Worm (Caenorhabditis elegans) whole organism, L3 larva: ENCODE results near the gene F49C12.2.
A peak's percentile ranks its signal among the peaks of the same experiment; 100 is the strongest.
"Not testable (repeated sequence)": the region's sequence is repeated elsewhere in the genome, so short reads cannot be mapped to it uniquely, and the experiment has no call there.

Source experiments
- ZK546.5 ChIP-seq: sonication (generic microtip); optimal IDR thresholded peaks from 2 replicates; lab custom pipeline; 2017; ENCODE audit warnings: missing biosample characterization, missing genetic modification characterization
- aly-2 ChIP-seq: fragments of 150-350 bp; optimal IDR thresholded peaks from 2 replicates; lab custom pipeline; 2014; ENCODE audit warnings: missing biosample characterization, missing genetic modification characterization
- ama-1 ChIP-seq: fragments of 150-350 bp; optimal IDR thresholded peaks from 2 replicates; lab custom pipeline; 2018
- ceh-16 ChIP-seq: sonication (generic microtip); optimal IDR thresholded peaks from 2 replicates; lab custom pipeline; 2017; ENCODE audit warnings: missing biosample characterization, missing genetic modification characterization
- ceh-28 ChIP-seq: fragments of 150-350 bp; optimal IDR thresholded peaks from 2 replicates; lab custom pipeline; 2014; ENCODE audit warnings: missing biosample characterization, missing genetic modification reagents, missing genetic modification characterization
- elt-1 ChIP-seq: fragments of 150-350 bp; optimal IDR thresholded peaks from 2 replicates; lab custom pipeline; 2014; ENCODE audit warnings: missing biosample characterization, missing genetic modification characterization
- elt-2 ChIP-seq: sonication (generic microtip); optimal IDR thresholded peaks from 2 replicates; lab custom pipeline; 2016; ENCODE audit warnings: missing genetic modification reagents, mild to moderate bottlenecking, missing genetic modification characterization, missing compliant biosample characterization
- elt-3 ChIP-seq, 3 experiments: fragments of 150-350 bp in 1 of 3; sonication (generic microtip) in 2 of 3; optimal IDR thresholded peaks; 2 replicates in 2 of 3; 4 replicates in 1 of 3; lab custom pipeline; 2014 to 2017; ENCODE audit warnings: missing biosample characterization in 3 of 3, missing genetic modification characterization in 3 of 3
- fkh-2 ChIP-seq: fragments of 150-350 bp; optimal IDR thresholded peaks from 2 replicates; lab custom pipeline; 2014; ENCODE audit warnings: missing biosample characterization, missing genetic modification reagents, missing genetic modification characterization
- fos-1 ChIP-seq: fragments of 150-350 bp; optimal IDR thresholded peaks from 2 replicates; lab custom pipeline; 2014; ENCODE audit warnings: missing biosample characterization, missing genetic modification characterization
- lin-15B ChIP-seq: fragments of 150-350 bp; optimal IDR thresholded peaks from 2 replicates; lab custom pipeline; 2014; ENCODE audit warnings: missing biosample characterization, missing genetic modification characterization
- nhr-12 ChIP-seq: fragments of 150-350 bp; optimal IDR thresholded peaks from 2 replicates; lab custom pipeline; 2014; ENCODE audit warnings: missing biosample characterization, missing genetic modification characterization
- nhr-23 ChIP-seq: fragments of 150-350 bp; optimal IDR thresholded peaks from 2 replicates; lab custom pipeline; 2014; ENCODE audit warnings: missing biosample characterization, missing genetic modification reagents, missing genetic modification characterization
- nhr-25 ChIP-seq: sonication (generic microtip); optimal IDR thresholded peaks from 2 replicates; lab custom pipeline; 2017; ENCODE audit warnings: missing biosample characterization, missing genetic modification characterization
- nhr-43 ChIP-seq: sonication (generic microtip); optimal IDR thresholded peaks from 2 replicates; lab custom pipeline; 2016; ENCODE audit warnings: mild to moderate bottlenecking, missing genetic modification characterization, missing compliant biosample characterization; ENCODE audit not compliant: poor library complexity, severe bottlenecking
- nhr-76 ChIP-seq: fragments of 150-350 bp; sonication (generic microtip); optimal IDR thresholded peaks from 5 replicates; lab custom pipeline; 2014; ENCODE audit warnings: missing biosample characterization, missing genetic modification characterization
- nhr-77 ChIP-seq: fragments of 150-350 bp; optimal IDR thresholded peaks from 2 replicates; lab custom pipeline; 2014; ENCODE audit warnings: missing biosample characterization, missing genetic modification characterization
- pqm-1 ChIP-seq: fragments of 150-350 bp; optimal IDR thresholded peaks from 2 replicates; lab custom pipeline; 2017; ENCODE audit warnings: missing biosample characterization, missing genetic modification characterization, inconsistent platforms
- sea-2 ChIP-seq: fragments of 150-350 bp; sonication (generic microtip); optimal IDR thresholded peaks from 4 replicates; lab custom pipeline; 2014; ENCODE audit warnings: missing biosample characterization, missing genetic modification reagents, missing genetic modification characterization
- skn-1 ChIP-seq: fragments of 150-350 bp; optimal IDR thresholded peaks from 2 replicates; lab custom pipeline; 2014; ENCODE audit warnings: missing biosample characterization, missing genetic modification characterization
- tbx-2 ChIP-seq: sonication (generic microtip); optimal IDR thresholded peaks from 2 replicates; lab custom pipeline; 2016; ENCODE audit warnings: mild to moderate bottlenecking, missing genetic modification characterization, missing compliant biosample characterization
- unc-39 ChIP-seq: sonication (generic microtip); optimal IDR thresholded peaks from 4 replicates; lab custom pipeline; 2017; ENCODE audit warnings: missing biosample characterization, missing genetic modification characterization
- zag-1 ChIP-seq: fragments of 150-350 bp; optimal IDR thresholded peaks from 2 replicates; lab custom pipeline; 2014; ENCODE audit warnings: missing biosample characterization, missing genetic modification characterization
- ztf-11 ChIP-seq: fragments of 150-350 bp; optimal IDR thresholded peaks from 2 replicates; lab custom pipeline; 2014; ENCODE audit warnings: missing biosample characterization, missing genetic modification characterization

The F49C12.2 gene

DNA sequence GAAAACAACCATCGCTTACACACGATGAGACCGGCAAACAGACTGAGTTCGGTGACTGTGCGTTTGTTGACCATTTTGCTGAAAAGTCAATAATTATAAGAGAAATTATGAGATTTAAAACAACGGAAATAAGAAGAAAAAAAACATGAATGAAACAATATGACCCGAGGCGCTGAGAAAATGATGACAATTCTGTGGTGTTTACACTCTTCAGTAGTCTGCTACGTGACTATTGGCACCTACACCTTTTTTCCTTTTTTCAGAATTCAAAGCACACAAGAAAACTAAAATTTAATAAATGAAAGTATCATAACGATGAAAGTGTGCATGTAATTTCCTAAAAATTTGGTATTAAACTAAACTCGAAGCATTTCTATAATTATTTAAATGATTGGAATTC is 39.4 kb downstream of the F49C12.2 start, which contains the start of gene Y11D7A.10:
Gene Y11D7A.10 (minus strand): TSS at position 82 of the 400 bp plus-strand sequence.
- TF ChIP-seq pqm-1 (no peak), skn-1 (peak; percentile 87), ceh-16 (tag; lab: Kevin White, UChicago) (no peak)

ce11 chrIV:9258547-9258946 is 40.5 kb downstream of the F49C12.2 start:
- TF ChIP-seq nhr-25 (tag; lab: Kevin White, UChicago) = peak; percentile 56
- no peak for TF ChIP-seq fkh-2 (tag; lab: Kevin White, UChicago)
- TF ChIP-seq zag-1 (tag; lab: Kevin White, UChicago) = no peak
- TF ChIP-seq nhr-76 = no peak
- TF ChIP-seq ama-1 = peak; percentile 89
- peak; percentile 13 for TF ChIP-seq tbx-2 (tag; lab: Kevin White, UChicago)
- no peak for TF ChIP-seq elt-1
- no peak for TF ChIP-seq lin-15B (tag; lab: Kevin White, UChicago)
- TF ChIP-seq nhr-23 (tag; lab: Kevin White, UChicago) = peak; percentile 14
- TF ChIP-seq nhr-43 (tag; lab: Kevin White, UChicago) = peak; percentile 52
- TF ChIP-seq ceh-28 = no peak

- TF ChIP-seq sea-2 (GFP tag; lab: Kevin White, UChicago) (no peak), aly-2 (no peak), unc-39 (tag; lab: Kevin White, UChicago) (no peak)
Measured at ce11 chrIV:9256865-9257264, 42.2 kb downstream of the F49C12.2 start.

DNA sequence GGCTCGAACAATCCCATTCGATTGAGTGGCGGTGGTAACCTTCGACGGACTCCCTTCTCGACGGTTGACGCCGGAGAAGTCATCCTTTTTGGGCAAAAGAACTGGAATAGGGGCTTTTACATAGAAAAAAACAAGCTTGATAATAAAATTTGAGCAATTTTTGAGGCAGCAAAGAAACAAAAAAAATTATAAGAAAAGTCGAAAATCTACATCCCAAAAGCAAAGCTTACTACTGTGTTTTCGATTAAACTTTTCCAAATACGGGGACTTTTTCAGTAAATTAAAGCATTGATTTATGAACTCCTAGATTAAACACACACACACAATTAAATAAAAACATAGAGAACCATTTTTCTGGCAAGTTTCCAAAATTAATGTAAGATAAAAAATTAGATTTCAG is 43.0 kb downstream of the F49C12.2 start, which contains the start of gene Y11D7A.9:
Gene Y11D7A.9 (minus strand): TSS at position 101 of the 400 bp plus-strand sequence.
- no peak for TF ChIP-seq nhr-12 (tag; lab: Kevin White, UChicago)
- no peak for TF ChIP-seq aly-2
- TF ChIP-seq elt-2 (tag; lab: Kevin White, UChicago) = no peak
- no peak for TF ChIP-seq ztf-11 (tag; lab: Kevin White, UChicago)
- no peak for TF ChIP-seq fos-1 (tag; lab: Kevin White, UChicago)
- TF ChIP-seq unc-39 (tag; lab: Kevin White, UChicago) = no peak
- TF ChIP-seq, all 47 proteins: peak for 0

ce11 chrIV:9251079-9251478 is 48.0 kb downstream of the F49C12.2 start, which contains the start of gene Y11D7A.8:
Y11D7A.8 (plus strand) TSS chrIV:9251379.
- TF ChIP-seq nhr-23 (tag; lab: Kevin White, UChicago) (no peak), nhr-12 (tag; lab: Kevin White, UChicago) (no peak), sea-2 (GFP tag; lab: Kevin White, UChicago) (no peak), nhr-77 (tag; lab: Kevin White, UChicago) (no peak), ZK546.5 (no peak), nhr-43 (tag; lab: Kevin White, UChicago) (no peak), tbx-2 (tag; lab: Kevin White, UChicago) (no peak)

DNA sequence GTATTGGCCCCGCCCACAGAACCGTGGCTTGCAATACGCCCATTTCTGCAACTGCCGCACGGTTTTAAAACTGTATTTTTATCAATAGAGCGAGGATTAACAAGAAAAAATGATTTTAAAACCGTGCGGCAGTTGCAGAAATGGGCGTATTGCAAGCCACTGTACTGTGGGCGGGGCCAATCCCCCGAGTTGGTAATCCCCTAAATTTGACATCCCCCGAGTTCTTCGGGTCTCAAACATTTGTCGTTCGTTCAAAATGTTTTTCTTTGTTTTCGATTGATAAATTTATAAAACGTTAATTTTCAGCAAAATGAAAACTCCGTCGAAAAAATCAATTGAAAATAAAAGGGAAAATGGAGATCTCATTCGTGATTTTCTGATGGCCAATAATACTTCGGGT is 49.8 kb downstream of the F49C12.2 start, which contains the start of gene Y11D7A.7:
Gene Y11D7A.7 (plus strand): TSS at position 301 of the 400 bp plus-strand sequence.
- not testable (repeated sequence) for TF ChIP-seq elt-3 (tag; optimal IDR thresholded peaks at IDR 0.05; lab: Kevin White, UChicago); nhr-25 (tag; lab: Kevin White, UChicago); nhr-43 (tag; lab: Kevin White, UChicago)
